Fruit fly (Drosophila melanogaster): ENCODE data around the gene RpS2.

The RpS2 gene

DNA sequence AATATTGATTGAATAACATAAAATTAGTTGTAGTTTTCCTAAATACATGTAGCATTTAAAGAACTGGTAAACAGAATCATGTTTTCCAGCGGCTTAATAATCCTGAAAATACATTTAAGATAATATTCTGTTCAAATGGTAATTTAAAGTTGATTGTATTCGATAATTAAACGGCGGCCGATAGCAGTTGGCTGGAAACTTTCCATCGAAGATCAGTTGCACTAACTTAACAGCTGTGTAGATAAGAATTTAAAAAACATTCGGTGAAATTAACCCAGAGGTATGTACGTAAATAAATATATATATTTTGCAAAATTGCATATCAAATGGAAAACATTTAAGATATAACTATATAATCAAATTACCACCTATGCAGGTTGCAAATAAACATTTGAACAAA, 22.6 kb upstream of the RpS2 start, which contains the start of gene CG4594:
Gene CG4594, plus strand, starts transcription at position 212 of the 400 bp plus-strand sequence.
- TF ChIP-seq Mio (GFP tag; optimal IDR thresholded peaks at IDR 0.05) = no peak
- no peak for TF ChIP-seq sv (GFP tag; optimal IDR thresholded peaks at IDR 0.05)
- peak; percentile 41 for TF ChIP-seq sage (GFP tag; optimal IDR thresholded peaks at IDR 0.05)

DNA sequence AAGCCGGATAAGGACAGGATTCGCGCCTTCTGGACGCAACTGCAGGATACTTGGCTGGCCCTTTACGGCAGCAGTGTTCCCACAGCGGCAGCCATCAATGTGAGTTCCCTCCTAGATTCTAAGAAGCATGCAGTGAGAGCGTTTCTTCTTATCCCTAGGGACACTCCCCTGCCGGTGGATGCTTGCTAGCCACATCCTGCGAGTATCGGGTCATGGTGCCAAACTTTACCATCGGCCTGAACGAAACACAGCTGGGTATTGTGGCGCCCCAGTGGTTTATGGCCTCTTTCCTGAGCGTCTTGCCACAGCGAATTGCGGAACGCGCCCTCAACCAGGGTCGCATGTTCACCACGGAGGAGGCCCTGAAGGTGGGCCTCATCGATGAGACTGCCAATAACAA, 21.9 kb upstream of the RpS2 start:
- TF ChIP-seq h (GFP tag; optimal IDR thresholded peaks at IDR 0.05) (no peak), Hr83 (GFP tag; optimal IDR thresholded peaks at IDR 0.05; ENCODE audit: poor library complexity, severe bottlenecking) (no peak), ey (GFP tag; optimal IDR thresholded peaks at IDR 0.05) (no peak), Vsx2 (GFP tag; optimal IDR thresholded peaks at IDR 0.05; ENCODE audit: partially characterized antibody) (no peak), CG32264 (GFP tag; optimal IDR thresholded peaks at IDR 0.05) (no peak), Myc (optimal IDR thresholded peaks at IDR 0.05) (no peak), N (GFP tag; optimal IDR thresholded peaks at IDR 0.05) (no peak), usp (GFP tag; optimal IDR thresholded peaks at IDR 0.05) (no peak), GATAd (GFP tag; optimal IDR thresholded peaks at IDR 0.05) (no peak), rgr (GFP tag; optimal IDR thresholded peaks at IDR 0.05) (no peak)

DNA sequence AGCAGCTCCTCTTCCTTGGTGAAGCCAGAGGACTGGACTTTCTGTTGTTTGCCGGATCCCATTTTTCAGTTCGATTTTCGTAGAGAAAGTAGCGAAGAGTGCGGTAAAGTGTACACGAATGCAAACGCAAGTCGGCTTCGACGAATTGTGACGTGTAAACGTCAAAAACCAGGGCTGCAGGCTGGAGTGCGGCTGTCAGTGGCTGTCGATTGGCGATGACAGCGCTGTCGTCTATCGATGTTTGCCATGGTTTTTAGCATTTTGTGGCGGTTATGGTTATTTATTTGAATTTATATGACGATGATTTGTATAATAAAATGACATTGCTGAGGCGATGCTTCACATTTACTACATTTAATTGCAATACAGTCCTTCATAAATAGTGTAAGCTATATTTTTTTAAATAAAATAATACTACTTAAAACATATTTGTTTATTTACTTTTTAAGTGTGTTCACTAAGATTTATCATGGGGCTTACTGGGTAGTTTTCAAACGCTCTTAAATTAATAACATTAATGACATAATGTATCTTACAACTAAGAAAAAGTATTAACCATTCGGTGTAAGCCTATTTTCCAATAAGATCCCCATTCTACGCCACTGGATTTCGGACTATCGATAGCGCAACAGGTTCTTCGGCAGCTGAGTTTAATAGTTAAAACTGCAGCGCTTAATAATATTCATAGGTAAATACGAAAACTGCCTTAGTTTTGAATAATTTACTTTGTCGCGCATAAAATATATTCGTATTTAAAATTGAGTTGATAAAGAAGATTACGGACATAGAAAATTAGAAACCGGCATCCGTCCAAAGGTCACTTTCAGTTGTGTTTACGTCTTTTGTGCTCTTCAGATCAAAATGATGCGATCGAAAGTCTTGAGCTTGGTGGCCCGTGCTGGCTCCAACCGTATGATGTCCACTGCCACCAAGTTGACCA, 20.9 kb upstream of the RpS2 start, which contains the start of the genes CG5885 and CG4598:
Gene CG5885, minus strand, starts transcription at position 311 of the 940 bp plus-strand sequence.
Gene CG4598, plus strand, starts transcription at position 599 of the 940 bp plus-strand sequence.
- peak; percentile 56 for TF ChIP-seq sage (GFP tag; optimal IDR thresholded peaks at IDR 0.05)
- peak; percentile 61 for TF ChIP-seq psq (GFP tag; optimal IDR thresholded peaks at IDR 0.05)
- TF ChIP-seq foxo (GFP tag; optimal IDR thresholded peaks at IDR 0.05) = peak in 1 of 2 experiments; percentile 83
- TF ChIP-seq CG9705 (GFP tag; optimal IDR thresholded peaks at IDR 0.05) = peak; percentile 31
- peak; percentile 61 for TF ChIP-seq rgr (GFP tag; optimal IDR thresholded peaks at IDR 0.05)
- no peak for TF ChIP-seq brk (GFP tag; optimal IDR thresholded peaks at IDR 0.05)
- TF ChIP-seq Dfd (GFP tag; optimal IDR thresholded peaks at IDR 0.05) = no peak
- peak; percentile 68 for TF ChIP-seq HLH106 (tag; optimal IDR thresholded peaks at IDR 0.05)
- peak; percentile 56 for TF ChIP-seq Hr83 (GFP tag; optimal IDR thresholded peaks at IDR 0.05; ENCODE audit: poor library complexity, severe bottlenecking)
- TF ChIP-seq Hnf4 (GFP tag; optimal IDR thresholded peaks at IDR 0.05) = peak; percentile 86
- peak; percentile 75 for TF ChIP-seq OdsH (GFP tag; optimal IDR thresholded peaks at IDR 0.05)
- TF ChIP-seq sv (GFP tag; optimal IDR thresholded peaks at IDR 0.05) = peak; percentile 47
- peak; percentile 70 for TF ChIP-seq h (GFP tag; optimal IDR thresholded peaks at IDR 0.05)
- peak; percentile 45 for TF ChIP-seq Dif (GFP tag; optimal IDR thresholded peaks at IDR 0.05; ENCODE audit: partially characterized antibody)
- no peak for TF ChIP-seq GATAd (GFP tag; optimal IDR thresholded peaks at IDR 0.05)
- TF ChIP-seq Vsx2 (GFP tag; optimal IDR thresholded peaks at IDR 0.05; ENCODE audit: partially characterized antibody) = no peak
- TF ChIP-seq fru (GFP tag; optimal IDR thresholded peaks at IDR 0.05) = peak; percentile 79
- TF ChIP-seq Mio (GFP tag; optimal IDR thresholded peaks at IDR 0.05) = no peak
- peak; percentile 19 for TF ChIP-seq dmrt93B (GFP tag; optimal IDR thresholded peaks at IDR 0.05)
- TF ChIP-seq br (GFP tag; optimal IDR thresholded peaks at IDR 0.05) = peak; percentile 55
- no peak for TF ChIP-seq usp (GFP tag; optimal IDR thresholded peaks at IDR 0.05)
- no peak for TF ChIP-seq lola (GFP tag; optimal IDR thresholded peaks at IDR 0.05)
- no peak for TF ChIP-seq Rel (GFP tag; optimal IDR thresholded peaks at IDR 0.05)
- TF ChIP-seq Rel (tag; optimal IDR thresholded peaks at IDR 0.05) = no peak
- no peak for TF ChIP-seq Abd-B (GFP tag; optimal IDR thresholded peaks at IDR 0.05)
- peak; percentile 70 for TF ChIP-seq Jra (GFP tag; optimal IDR thresholded peaks at IDR 0.05)
- TF ChIP-seq pan (optimal IDR thresholded peaks at IDR 0.05) = no peak
- TF ChIP-seq Myc (optimal IDR thresholded peaks at IDR 0.05) = no peak
- TF ChIP-seq tai (GFP tag; optimal IDR thresholded peaks at IDR 0.05) = no peak
- TF ChIP-seq ey (GFP tag; optimal IDR thresholded peaks at IDR 0.05) = peak; percentile 57
- TF ChIP-seq dsf (GFP tag; optimal IDR thresholded peaks at IDR 0.05; ENCODE audit: borderline replicate concordance) = peak; percentile 28
- TF ChIP-seq Hr78 (GFP tag; optimal IDR thresholded peaks at IDR 0.05) = no peak
- TF ChIP-seq jim (GFP tag; optimal IDR thresholded peaks at IDR 0.05) = no peak
- TF ChIP-seq CG32264 (GFP tag; optimal IDR thresholded peaks at IDR 0.05) = no peak
- peak; percentile 36 for TF ChIP-seq woc (GFP tag; optimal IDR thresholded peaks at IDR 0.05)
- TF ChIP-seq Sp1 (GFP tag; optimal IDR thresholded peaks at IDR 0.05) = peak; percentile 68
- TF ChIP-seq N (GFP tag; optimal IDR thresholded peaks at IDR 0.05) = no peak
- peak in 1 of 2 experiments; percentile 5 for TF ChIP-seq dl (GFP tag; optimal IDR thresholded peaks at IDR 0.05; ENCODE audit: insufficient read depth in 1 of 2, partially characterized antibody in 2 of 2)
- peak; percentile 97 for TF ChIP-seq CrebA (GFP tag; optimal IDR thresholded peaks at IDR 0.05; ENCODE audit: borderline replicate concordance)
